Worm (Caenorhabditis elegans): Measurements from ENCODE around the gene F12E12.2.

F12E12.2 gene

DNA sequence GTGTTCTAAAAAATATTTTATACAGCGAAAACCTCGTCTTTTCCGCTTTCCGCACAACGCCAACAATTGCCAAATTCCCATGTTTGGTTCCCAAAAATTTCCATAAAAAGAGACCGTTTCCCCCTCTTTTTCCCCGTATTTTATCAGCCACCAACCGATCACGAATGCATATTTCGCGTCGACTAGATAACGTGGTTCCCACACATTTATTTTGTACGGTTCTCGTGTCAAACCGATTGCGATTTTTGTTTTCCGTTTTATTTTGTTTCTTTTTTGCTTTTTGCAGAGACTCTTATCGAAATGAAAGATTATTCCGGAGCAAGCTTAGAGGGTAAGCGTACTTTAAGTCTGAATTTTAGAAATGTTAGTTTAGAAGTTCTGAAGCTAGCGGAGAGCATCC is 18.7 kb upstream of the F12E12.2 start, which contains the start of gene C46E10.3:
Gene C46E10.3 (plus strand): TSS at position 301 of the 400 bp plus-strand sequence.
- TF ChIP-seq vab-7 (GFP tag; IDR thresholded peaks at IDR 0.05) (no peak), nhr-42 (GFP tag; IDR thresholded peaks at IDR 0.05) (no peak), dve-1 (tag; optimal IDR thresholded peaks at IDR 0.05; ENCODE audit: insufficient read depth) (no peak), egl-27 (tag; optimal IDR thresholded peaks at IDR 0.05) (no peak), sdz-12 (GFP tag; optimal IDR thresholded peaks at IDR 0.05) (no peak), mxl-2 (GFP tag; conservative IDR thresholded peaks at IDR 0.05) (no peak), ZK546.5 (tag; optimal IDR thresholded peaks at IDR 0.05) (no peak), unc-130 (GFP tag; optimal IDR thresholded peaks at IDR 0.05) (no peak), zip-2 (tag; optimal IDR thresholded peaks at IDR 0.05) (no peak), nhr-237 (tag; optimal IDR thresholded peaks at IDR 0.05) (no peak), nhr-111 (GFP tag; optimal IDR thresholded peaks at IDR 0.05) (no peak), Y105C5A.15 (GFP tag; IDR thresholded peaks at IDR 0.05) (no peak), F26F4.8 (GFP tag; conservative IDR thresholded peaks at IDR 0.05) (no peak), zip-11 (GFP tag; IDR thresholded peaks at IDR 0.05) (no peak), nhr-28 (tag; optimal IDR thresholded peaks at IDR 0.05) (no peak), ces-1 (GFP tag; optimal IDR thresholded peaks at IDR 0.05) (no peak), madf-9 (GFP tag; conservative IDR thresholded peaks at IDR 0.05) (no peak), hmg-1.1 (GFP tag; IDR thresholded peaks at IDR 0.05) (no peak), mxl-3 (GFP tag; optimal IDR thresholded peaks at IDR 0.05) (no peak)

DNA sequence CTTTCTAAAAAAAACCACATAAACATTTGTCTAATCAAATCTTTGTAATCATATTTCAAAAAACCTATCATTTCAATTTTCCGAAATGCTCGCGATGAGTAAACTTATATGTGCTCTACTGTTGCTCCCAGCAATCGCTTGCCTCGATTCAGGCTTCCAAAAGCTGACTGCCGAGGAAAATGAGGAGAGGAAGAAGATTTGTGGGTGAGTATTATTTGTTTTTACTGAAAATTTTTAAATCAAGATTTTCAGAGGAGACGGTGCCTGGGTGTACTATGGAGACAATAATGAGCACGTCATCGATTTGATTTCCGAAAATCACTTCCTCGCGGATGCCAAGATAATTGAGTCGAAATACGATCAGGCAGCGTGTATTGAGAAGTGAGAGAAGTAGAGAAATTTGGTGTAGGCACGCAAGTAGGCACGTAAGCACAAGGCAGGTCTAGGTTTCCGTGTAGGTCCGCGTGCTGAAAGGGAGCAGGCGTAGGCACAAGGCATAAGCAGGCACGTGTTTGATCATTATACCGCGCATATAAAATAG is 15.5 kb upstream of the F12E12.2 start, which contains the start of gene C46E10.1:
Gene C46E10.1 (plus strand): TSS at position 51 of the 541 bp plus-strand sequence.
- TF ChIP-seq aha-1 (tag) (peak; percentile 90), gei-8 (GFP tag; optimal IDR thresholded peaks at IDR 0.05) (no peak)

DNA sequence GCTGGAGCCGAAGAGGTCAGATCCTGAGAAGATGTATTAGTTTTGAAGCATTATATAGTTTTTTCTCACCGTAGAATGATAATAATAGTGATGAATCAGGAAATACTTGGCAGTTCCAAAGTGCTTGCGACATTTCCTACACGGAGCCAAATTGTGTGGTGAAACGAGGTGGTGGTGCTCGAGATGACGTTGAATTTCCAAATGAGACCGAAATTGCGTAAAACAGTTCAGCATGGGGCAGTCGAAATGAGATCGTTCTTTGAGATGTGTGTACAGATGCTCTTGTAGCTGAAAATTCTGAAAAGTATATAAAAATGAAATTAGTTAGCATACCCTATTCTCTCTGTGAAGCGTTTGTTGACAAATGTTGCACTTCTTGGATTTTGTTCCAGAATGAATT is 11.8 kb upstream of the F12E12.2 start, which contains the start of gene C46E10.8:
Gene C46E10.8 (minus strand): TSS at position 101 of the 400 bp plus-strand sequence.
- TF ChIP-seq unc-62 (GFP tag; optimal IDR thresholded peaks at IDR 0.05 in 1 of 2) (peak in 1 of 2 experiments; percentile 28), unc-62 (tag; optimal IDR thresholded peaks at IDR 0.05) (no peak), mep-1 (tag; optimal IDR thresholded peaks at IDR 0.05) (no peak)

DNA sequence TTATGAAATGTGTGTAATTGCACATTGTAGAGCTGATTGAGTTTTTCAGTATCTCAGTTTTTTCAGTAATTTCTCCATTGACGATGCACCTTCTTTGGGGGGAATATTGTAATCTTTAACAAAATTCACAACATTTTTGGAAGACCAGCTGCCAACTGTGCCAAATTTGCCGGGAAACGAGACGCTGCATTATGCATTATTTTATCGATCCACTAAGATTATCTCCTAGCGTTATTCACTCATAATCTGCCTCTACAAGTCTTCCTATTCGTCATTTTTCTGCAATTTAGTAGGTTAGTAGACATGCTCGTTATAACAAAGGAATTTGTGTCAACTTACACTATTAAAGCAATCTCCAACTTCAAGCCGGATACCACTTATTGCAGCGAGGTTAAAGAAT is 8.0 kb upstream of the F12E12.2 start, which contains the start of the genes sdz-12 and bath-31:
Gene sdz-12 (minus strand): TSS at position 101 of the 400 bp plus-strand sequence.
Gene bath-31 (plus strand): TSS at position 251 of the 400 bp plus-strand sequence.
- TF ChIP-seq unc-130 (GFP tag; optimal IDR thresholded peaks at IDR 0.05) = no peak
- no peak for TF ChIP-seq mxl-3 (GFP tag; optimal IDR thresholded peaks at IDR 0.05)
- TF ChIP-seq nhr-42 (GFP tag; IDR thresholded peaks at IDR 0.05) = no peak
- TF ChIP-seq skn-1 (tag; optimal IDR thresholded peaks at IDR 0.05) = no peak
- TF ChIP-seq tag-97 (GFP tag; IDR thresholded peaks at IDR 0.05) = no peak
- no peak for TF ChIP-seq ZK546.5 (tag; optimal IDR thresholded peaks at IDR 0.05)
- no peak for TF ChIP-seq nhr-48 (tag; optimal IDR thresholded peaks at IDR 0.05)
- TF ChIP-seq nhr-11 (tag; optimal IDR thresholded peaks at IDR 0.05) = no peak
- TF ChIP-seq spr-3 (GFP tag; optimal IDR thresholded peaks at IDR 0.05) = no peak
- TF ChIP-seq nhr-25 (tag; optimal IDR thresholded peaks at IDR 0.05; ENCODE audit: borderline replicate concordance, insufficient read depth) = no peak
- no peak for TF ChIP-seq set-16 (GFP tag; IDR thresholded peaks at IDR 0.05)
- TF ChIP-seq nhr-77 (tag; optimal IDR thresholded peaks at IDR 0.05) = no peak

DNA sequence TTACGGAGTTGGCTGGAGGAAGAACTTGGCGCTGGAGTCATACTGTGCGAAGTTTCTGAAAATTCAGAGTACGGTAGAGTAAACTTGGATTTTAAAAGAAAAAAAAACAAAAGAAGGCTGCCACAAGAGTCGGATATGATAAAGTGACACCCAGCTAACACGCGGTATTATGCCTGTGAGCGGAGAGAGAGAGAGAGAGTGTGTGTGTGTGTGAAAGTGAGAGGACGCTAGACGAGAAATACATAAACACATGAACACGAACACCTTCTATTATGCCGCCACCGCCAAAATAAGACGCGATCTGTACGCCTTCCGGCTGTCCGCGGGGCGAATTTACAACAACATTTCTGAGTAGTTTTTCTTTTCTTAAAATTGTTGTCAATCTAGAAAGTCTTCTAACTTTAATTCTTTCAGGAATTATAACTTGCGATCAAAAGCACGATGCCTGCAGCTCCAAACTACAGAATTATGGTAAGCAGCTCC is 2.8 kb upstream of the F12E12.2 start, which contains the start of gene F12E12.6:
Gene F12E12.6 (minus strand): TSS at position 51 of the 483 bp plus-strand sequence.
- no peak for TF ChIP-seq arid-1 (GFP tag; conservative IDR thresholded peaks at IDR 0.05)

Measured in whole organism, L4 larva.